Fruit fly (Drosophila melanogaster) whole organism: Measurements from ENCODE around the gene CG3040.

Experiments used
- Dll ChIP-seq: fragments of >200 bp; optimal IDR thresholded peaks from 2 replicates; lab custom pipeline; 2017
- EcR ChIP-seq, 2 experiments: fragments of >200 bp; optimal IDR thresholded peaks; 2 replicates each; lab custom pipeline; 2017; ENCODE audit warnings: missing biosample characterization in 2 of 2, missing genetic modification characterization in 2 of 2, missing genetic modification reagents in 2 of 2
- pan ChIP-seq: fragments of >200 bp; optimal IDR thresholded peaks from 2 replicates; lab custom pipeline; 2017
- psq ChIP-seq: fragments of >200 bp; optimal IDR thresholded peaks from 2 replicates; lab custom pipeline; 2017
- usp ChIP-seq: fragments of >200 bp; optimal IDR thresholded peaks from 2 replicates; lab custom pipeline; 2017; ENCODE audit warnings: missing biosample characterization, missing genetic modification characterization, mixed read lengths

dm6 chrX:6982054-6982453 is 8.9 kb upstream of the CG3040 start:
- TF ChIP-seq EcR (GFP tag; optimal IDR thresholded peaks at IDR 0.05; lab: Kevin White, UChicago) (no peak), psq (no peak), pan (lab: Kevin White, UChicago) (no peak), Dll (lab: Kevin White, UChicago) (no peak), usp (GFP tag; lab: Kevin White, UChicago) (no peak)
